Worm (Caenorhabditis elegans) whole organism, L1 larva: ENCODE data around the gene R10E11.9.

Experiments used
- C16A3.4 ChIP-seq: fragments of 150-350 bp; optimal IDR thresholded peaks from 2 replicates; lab custom pipeline; 2014; ENCODE audit warnings: missing biosample characterization, missing genetic modification characterization
- ceh-63 ChIP-seq: fragments of 200-800 bp; sonication (Bioruptor generic); optimal IDR thresholded peaks from 2 replicates; lab custom pipeline; 2018; ENCODE audit warnings: mild to moderate bottlenecking, missing genetic modification characterization, missing compliant biosample characterization
- ces-1 ChIP-seq: fragments of 150-350 bp; optimal IDR thresholded peaks from 2 replicates; lab custom pipeline; 2014; ENCODE audit warnings: missing biosample characterization, missing genetic modification reagents, missing genetic modification characterization
- dpl-1 ChIP-seq, 3 experiments: fragments of 150-350 bp in 2 of 3; sonication (generic microtip) in 1 of 3; optimal IDR thresholded peaks; 2 replicates each; lab custom pipeline; 2014 to 2017; ENCODE audit warnings: missing biosample characterization in 3 of 3, missing genetic modification characterization in 3 of 3, missing genetic modification reagents in 3 of 3
- efl-1 ChIP-seq, 4 experiments: fragments of 150-350 bp; optimal IDR thresholded peaks in 3 of 4; peaks in 1 of 4; 1 replicate in 1 of 4; 2 replicates in 3 of 4; lab custom pipeline; 2014; ENCODE audit warnings: missing biosample characterization in 2 of 4, missing genetic modification characterization in 2 of 4, missing genetic modification reagents in 2 of 4
- egl-27 ChIP-seq, 2 experiments: fragments of 150-350 bp in 1 of 2; sonication (generic microtip); optimal IDR thresholded peaks; 3 replicates each; lab custom pipeline; 2017 to 2018; ENCODE audit warnings: missing biosample characterization in 2 of 2, missing genetic modification characterization in 2 of 2, missing genetic modification reagents in 2 of 2
- elt-3 ChIP-seq, 6 experiments: fragments of 150-350 bp in 1 of 6; sonication (generic microtip); optimal IDR thresholded peaks; 2 replicates each; lab custom pipeline; 2017 to 2018; ENCODE audit warnings: missing biosample characterization in 6 of 6, missing genetic modification characterization in 6 of 6, inconsistent platforms in 1 of 6
- fkh-10 ChIP-seq: sonication (generic microtip); optimal IDR thresholded peaks from 2 replicates; lab custom pipeline; 2017; ENCODE audit warnings: missing biosample characterization, missing genetic modification reagents, missing genetic modification characterization
- fkh-8 ChIP-seq: sonication (generic microtip); optimal IDR thresholded peaks from 2 replicates; lab custom pipeline; 2016; ENCODE audit warnings: mild to moderate bottlenecking, missing genetic modification characterization, missing compliant biosample characterization
- grh-1 ChIP-seq: fragments of 200-800 bp; sonication (Bioruptor generic); IDR thresholded peaks from 2 replicates; pipeline ENCODE4 v1.3.6; 2022; ENCODE audit warnings: missing genetic modification reagents, missing genetic modification characterization, missing compliant biosample characterization
- hlh-17 ChIP-seq: fragments of 200-800 bp; sonication (Bioruptor generic); optimal IDR thresholded peaks from 2 replicates; lab custom pipeline; 2018; ENCODE audit warnings: missing genetic modification characterization, mild to moderate bottlenecking, missing compliant biosample characterization, moderate library complexity, borderline replicate concordance
- hpl-2 ChIP-seq: fragments of 150-350 bp; optimal IDR thresholded peaks from 2 replicates; lab custom pipeline; 2014; ENCODE audit warnings: missing biosample characterization, missing genetic modification reagents, missing genetic modification characterization
- irx-1 ChIP-seq: sonication (generic microtip); optimal IDR thresholded peaks from 2 replicates; lab custom pipeline; 2016; ENCODE audit warnings: missing genetic modification characterization, missing compliant biosample characterization
- isw-1 ChIP-seq: fragments of 200-800 bp; sonication (Bioruptor generic); IDR thresholded peaks from 2 replicates; pipeline ENCODE4 v1.3.6; 2022; ENCODE audit warnings: missing genetic modification characterization, missing compliant biosample characterization
- jun-1 ChIP-seq: fragments of 150-350 bp; optimal IDR thresholded peaks from 2 replicates; lab custom pipeline; 2014; ENCODE audit warnings: missing biosample characterization, missing genetic modification reagents, missing genetic modification characterization
- lin-14 ChIP-seq: fragments of 200-800 bp; sonication (Bioruptor generic); optimal IDR thresholded peaks from 2 replicates; lab custom pipeline; 2018; ENCODE audit warnings: mild to moderate bottlenecking, missing genetic modification characterization, moderate library complexity, missing compliant biosample characterization
- lin-15B ChIP-seq: fragments of 150-350 bp; sonication (generic microtip); optimal IDR thresholded peaks from 3 replicates; lab custom pipeline; 2014; ENCODE audit warnings: missing biosample characterization, missing genetic modification characterization
- lin-35 ChIP-seq, 2 experiments: fragments of 150-350 bp; optimal IDR thresholded peaks; 2 replicates each; lab custom pipeline; 2014; ENCODE audit warnings: missing biosample characterization in 2 of 2, missing genetic modification characterization in 2 of 2, missing genetic modification reagents in 2 of 2
- lin-39 ChIP-seq: fragments of 150-350 bp; optimal IDR thresholded peaks from 2 replicates; lab custom pipeline; 2014; ENCODE audit warnings: missing biosample characterization, missing genetic modification reagents, missing genetic modification characterization
- lir-3 ChIP-seq: sonication (generic microtip); optimal IDR thresholded peaks from 2 replicates; lab custom pipeline; 2016; ENCODE audit warnings: mild to moderate bottlenecking, missing genetic modification characterization, moderate library complexity, missing compliant biosample characterization; ENCODE audit not compliant: poor library complexity
- lsy-2 ChIP-seq, 2 experiments: fragments of 150-350 bp; optimal IDR thresholded peaks; 2 replicates each; lab custom pipeline; 2014; ENCODE audit warnings: missing biosample characterization in 2 of 2, missing genetic modification characterization in 2 of 2
- mef-2 ChIP-seq: fragments of 150-350 bp; optimal IDR thresholded peaks from 2 replicates; lab custom pipeline; 2014; ENCODE audit warnings: missing biosample characterization, missing genetic modification characterization
- mep-1 ChIP-seq: fragments of 150-350 bp; optimal IDR thresholded peaks from 2 replicates; lab custom pipeline; 2014; ENCODE audit warnings: missing biosample characterization, missing genetic modification characterization
- nhr-19 ChIP-seq: fragments of 200-800 bp; sonication (Bioruptor generic); conservative IDR thresholded peaks from 2 replicates; pipeline ENCODE4 v1.3.6; 2022; ENCODE audit warnings: missing genetic modification characterization, missing compliant biosample characterization
- nhr-20 ChIP-seq: sonication (generic microtip); optimal IDR thresholded peaks from 2 replicates; lab custom pipeline; 2016; ENCODE audit warnings: mild to moderate bottlenecking, missing genetic modification characterization, missing compliant biosample characterization
- nhr-71 ChIP-seq: sonication (generic microtip); optimal IDR thresholded peaks from 2 replicates; lab custom pipeline; 2016; ENCODE audit warnings: mild to moderate bottlenecking, missing genetic modification characterization, moderate library complexity, missing compliant biosample characterization
- nhr-77 ChIP-seq: fragments of 150-350 bp; optimal IDR thresholded peaks from 2 replicates; lab custom pipeline; 2014; ENCODE audit warnings: missing biosample characterization, missing genetic modification characterization
- pax-3 ChIP-seq: fragments of 200-800 bp; sonication (Bioruptor generic); optimal IDR thresholded peaks from 2 replicates; lab custom pipeline; 2018; ENCODE audit warnings: mild to moderate bottlenecking, missing genetic modification characterization, moderate library complexity, missing compliant biosample characterization
- pqm-1 ChIP-seq: sonication (generic microtip); optimal IDR thresholded peaks from 3 replicates; lab custom pipeline; 2017; ENCODE audit warnings: missing biosample characterization, missing genetic modification characterization
- rnt-1 ChIP-seq: sonication (generic microtip); optimal IDR thresholded peaks from 2 replicates; lab custom pipeline; 2016; ENCODE audit warnings: mild to moderate bottlenecking, missing genetic modification characterization, moderate library complexity, missing compliant biosample characterization
- snu-23 ChIP-seq: sonication (generic microtip); optimal IDR thresholded peaks from 2 replicates; lab custom pipeline; 2016; ENCODE audit warnings: missing genetic modification characterization, missing compliant biosample characterization
- sox-4 ChIP-seq: sonication (generic microtip); optimal IDR thresholded peaks from 2 replicates; lab custom pipeline; 2016; ENCODE audit warnings: missing genetic modification characterization, missing compliant biosample characterization
- swsn-7 ChIP-seq: sonication (generic microtip); optimal IDR thresholded peaks from 2 replicates; lab custom pipeline; 2016; ENCODE audit warnings: missing genetic modification characterization, missing compliant biosample characterization
- unc-130 ChIP-seq: fragments of 150-350 bp; optimal IDR thresholded peaks from 2 replicates; lab custom pipeline; 2017; ENCODE audit warnings: missing biosample characterization, missing genetic modification characterization, inconsistent platforms
- unc-62 ChIP-seq: fragments of 150-350 bp; optimal IDR thresholded peaks from 2 replicates; lab custom pipeline; 2014; ENCODE audit warnings: missing biosample characterization, missing genetic modification reagents, missing genetic modification characterization
- vab-15 ChIP-seq: sonication (generic microtip); optimal IDR thresholded peaks from 2 replicates; lab custom pipeline; 2017; ENCODE audit warnings: missing genotype, mild to moderate bottlenecking, missing genetic modification characterization, missing compliant biosample characterization
- xbp-1 ChIP-seq: sonication (generic microtip); optimal IDR thresholded peaks from 2 replicates; lab custom pipeline; 2016; ENCODE audit warnings: missing genetic modification characterization, missing compliant biosample characterization
- zip-4 ChIP-seq: fragments of 200-800 bp; sonication (Bioruptor generic); optimal IDR thresholded peaks from 2 replicates; lab custom pipeline; 2018; ENCODE audit warnings: mild to moderate bottlenecking, missing genetic modification characterization, moderate library complexity, missing compliant biosample characterization

Gene R10E11.9

DNA sequence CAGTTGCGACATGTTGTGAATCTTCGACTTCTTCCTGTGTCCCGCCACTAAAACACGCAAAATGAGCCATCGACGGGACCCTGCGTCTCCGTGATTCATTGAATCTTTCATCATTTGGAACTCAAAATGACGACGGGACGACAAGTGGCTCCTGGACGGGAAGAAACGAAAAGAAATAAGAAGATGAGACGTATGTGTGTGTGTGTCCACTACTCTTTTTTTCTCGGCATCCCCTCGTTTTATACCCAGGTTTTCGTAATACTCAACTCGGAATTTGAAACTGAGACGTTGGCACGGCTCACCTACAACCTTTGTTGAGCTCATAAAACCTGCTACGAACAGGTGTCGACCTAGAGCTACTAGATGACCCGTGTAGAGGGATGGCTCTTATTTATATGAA lies 48.9 kb downstream of the R10E11.9 start (continued):
- TF ChIP-seq irx-1 (tag; lab: Kevin White, UChicago) (no peak), xbp-1 (tag; lab: Kevin White, UChicago) (no peak), grh-1 (GFP tag; lab: Robert Waterston, UW) (no peak), fkh-8 (no peak), lsy-2 (tag; optimal IDR thresholded peaks at IDR 0.05; lab: Kevin White, UChicago) (peak in 1 of 2 experiments; percentile 33), mef-2 (tag; lab: Kevin White, UChicago) (no peak), dpl-1 (GFP tag; optimal IDR thresholded peaks at IDR 0.05; lab: Kevin White, UChicago) (no peak), ces-1 (no peak)
- TF ChIP-seq, all 84 proteins: peak for 10

ce11 chrIII:9743239-9743638 lies 50.2 kb downstream of the R10E11.9 start, which contains the start of gene T05G5.1:
TSS of gene T05G5.1 (minus strand) at chrIII:9743339.
- no peak for TF ChIP-seq swsn-7 (tag; lab: Kevin White, UChicago)
- no peak for TF ChIP-seq lir-3
- no peak for TF ChIP-seq C16A3.4 (tag; lab: Kevin White, UChicago)
- TF ChIP-seq lin-15B, result no peak
- TF ChIP-seq sox-4, result no peak
- no peak for TF ChIP-seq nhr-20 (tag; lab: Kevin White, UChicago)
- TF ChIP-seq hlh-17 (GFP tag; lab: Kevin White, UChicago), result no peak
- TF ChIP-seq efl-1 (optimal IDR thresholded peaks at IDR 0.05; lab: Kevin White, UChicago), result no peak
- TF ChIP-seq efl-1 (GFP tag; optimal IDR thresholded peaks at IDR 0.05 in 1 of 2; lab: Kevin White, UChicago), result no peak
- TF ChIP-seq ceh-63 (GFP tag; lab: Kevin White, UChicago), result no peak
- TF ChIP-seq hpl-2 (GFP tag; lab: Kevin White, UChicago), result no peak
- TF ChIP-seq pax-3 (tag; lab: Kevin White, UChicago), result no peak
- TF ChIP-seq isw-1 (GFP tag; lab: Robert Waterston, UW), result no peak
- no peak for TF ChIP-seq nhr-77 (tag; lab: Kevin White, UChicago)
- no peak for TF ChIP-seq lin-14 (GFP tag; lab: Kevin White, UChicago)
- TF ChIP-seq unc-130, result no peak
- no peak for TF ChIP-seq jun-1 (tag; lab: Kevin White, UChicago)
- TF ChIP-seq vab-15 (tag; lab: Kevin White, UChicago), result no peak
- no peak for TF ChIP-seq zip-4 (GFP tag; lab: Kevin White, UChicago)
- TF ChIP-seq egl-27 (tag; optimal IDR thresholded peaks at IDR 0.05; lab: Kevin White, UChicago), result no peak
- TF ChIP-seq unc-62 (GFP tag; lab: Kevin White, UChicago), result no peak

ce11 chrIII:9741985-9742384 lies 51.5 kb downstream of the R10E11.9 start:
- TF ChIP-seq lir-3 (peak; percentile 20), lin-39 (tag; lab: Kevin White, UChicago) (peak; percentile 69), vab-15 (tag; lab: Kevin White, UChicago) (no peak), pqm-1 (tag; lab: Kevin White, UChicago) (no peak), elt-3 (tag; optimal IDR thresholded peaks at IDR 0.05; lab: Kevin White, UChicago) (no peak), dpl-1 (GFP tag; optimal IDR thresholded peaks at IDR 0.05; lab: Kevin White, UChicago) (peak in 1 of 3 experiments; percentile 5), irx-1 (tag; lab: Kevin White, UChicago) (no peak), lsy-2 (tag; optimal IDR thresholded peaks at IDR 0.05; lab: Kevin White, UChicago) (peak in 1 of 2 experiments; percentile 9), nhr-19 (GFP tag; lab: Robert Waterston, UW) (peak; percentile 47), lin-14 (GFP tag; lab: Kevin White, UChicago) (peak; percentile 77), lin-35 (GFP tag; optimal IDR thresholded peaks at IDR 0.05; lab: Kevin White, UChicago) (peak in 1 of 2 experiments; percentile 8), snu-23 (GFP tag; lab: Kevin White, UChicago) (peak; percentile 32), rnt-1 (peak; percentile 77), nhr-71 (tag; lab: Kevin White, UChicago) (peak; percentile 75), efl-1 (optimal IDR thresholded peaks at IDR 0.05; lab: Kevin White, UChicago) (peak; percentile 32 to 52), efl-1 (GFP tag; optimal IDR thresholded peaks at IDR 0.05 in 1 of 2; lab: Kevin White, UChicago) (peak in 1 of 2 experiments; percentile 88), mep-1 (tag; lab: Kevin White, UChicago) (peak; percentile 15), fkh-10 (GFP tag; lab: Kevin White, UChicago) (no peak)
